Worm (Caenorhabditis elegans): ENCODE data around the gene pqn-89.

Gene pqn-89

ce11 chrIV:6522305-6522917, 15.9 kb downstream of the pqn-89 start, which contains the start of gene ddi-1:
Gene ddi-1 (plus strand): TSS chrIV:6522867.
- TF ChIP-seq med-1 (GFP tag; optimal IDR thresholded peaks at IDR 0.05; ENCODE audit: insufficient read depth) (no peak), klf-2 (GFP tag; conservative IDR thresholded peaks at IDR 0.05) (no peak), tab-1 (GFP tag; IDR thresholded peaks at IDR 0.05) (no peak), flt-1 (GFP tag; IDR thresholded peaks at IDR 0.05) (no peak), ztf-29 (GFP tag; IDR thresholded peaks at IDR 0.05) (no peak), ref-1 (GFP tag; conservative IDR thresholded peaks at IDR 0.05) (no peak), T22C8.4 (GFP tag; IDR thresholded peaks at IDR 0.05) (no peak), ztf-23 (GFP tag; IDR thresholded peaks at IDR 0.05) (no peak), cog-1 (tag; optimal IDR thresholded peaks at IDR 0.05) (no peak)

ce11 chrIV:6523773-6524172, 17.2 kb downstream of the pqn-89 start:
- TF ChIP-seq ref-1 (GFP tag; conservative IDR thresholded peaks at IDR 0.05) = no peak
- TF ChIP-seq ztf-29 (GFP tag; IDR thresholded peaks at IDR 0.05) = no peak
- no peak for TF ChIP-seq flt-1 (GFP tag; IDR thresholded peaks at IDR 0.05)
- TF ChIP-seq cog-1 (tag; optimal IDR thresholded peaks at IDR 0.05) = no peak
- no peak for TF ChIP-seq T22C8.4 (GFP tag; IDR thresholded peaks at IDR 0.05)
- TF ChIP-seq tab-1 (GFP tag; IDR thresholded peaks at IDR 0.05) = no peak
- TF ChIP-seq ztf-23 (GFP tag; IDR thresholded peaks at IDR 0.05) = no peak
- no peak for TF ChIP-seq klf-2 (GFP tag; conservative IDR thresholded peaks at IDR 0.05)
- TF ChIP-seq med-1 (GFP tag; optimal IDR thresholded peaks at IDR 0.05; ENCODE audit: insufficient read depth) = no peak

ce11 chrIV:6524531-6524930, 18.0 kb downstream of the pqn-89 start, which contains the start of gene C01G5.5:
Gene C01G5.5 (plus strand): TSS chrIV:6524610.
- TF ChIP-seq klf-2 (GFP tag; conservative IDR thresholded peaks at IDR 0.05) (no peak), med-1 (GFP tag; optimal IDR thresholded peaks at IDR 0.05; ENCODE audit: insufficient read depth) (no peak), tab-1 (GFP tag; IDR thresholded peaks at IDR 0.05) (no peak), ztf-29 (GFP tag; IDR thresholded peaks at IDR 0.05) (no peak), cog-1 (tag; optimal IDR thresholded peaks at IDR 0.05) (no peak)

ce11 chrIV:6526522-6526921, 20.0 kb downstream of the pqn-89 start:
- TF ChIP-seq cog-1 (tag; optimal IDR thresholded peaks at IDR 0.05) (no peak), klf-2 (GFP tag; conservative IDR thresholded peaks at IDR 0.05) (no peak), tab-1 (GFP tag; IDR thresholded peaks at IDR 0.05) (no peak), med-1 (GFP tag; optimal IDR thresholded peaks at IDR 0.05; ENCODE audit: insufficient read depth) (no peak), ztf-29 (GFP tag; IDR thresholded peaks at IDR 0.05) (no peak), ztf-23 (GFP tag; IDR thresholded peaks at IDR 0.05) (no peak), T22C8.4 (GFP tag; IDR thresholded peaks at IDR 0.05) (no peak), flt-1 (GFP tag; IDR thresholded peaks at IDR 0.05) (no peak), ref-1 (GFP tag; conservative IDR thresholded peaks at IDR 0.05) (no peak)

ce11 chrIV:6528202-6528601, 21.7 kb downstream of the pqn-89 start:
- TF ChIP-seq med-1 (GFP tag; optimal IDR thresholded peaks at IDR 0.05; ENCODE audit: insufficient read depth) (no peak), T22C8.4 (GFP tag; IDR thresholded peaks at IDR 0.05) (no peak), cog-1 (tag; optimal IDR thresholded peaks at IDR 0.05) (no peak), ref-1 (GFP tag; conservative IDR thresholded peaks at IDR 0.05) (no peak), ztf-29 (GFP tag; IDR thresholded peaks at IDR 0.05) (no peak), ztf-23 (GFP tag; IDR thresholded peaks at IDR 0.05) (no peak), tab-1 (GFP tag; IDR thresholded peaks at IDR 0.05) (no peak), flt-1 (GFP tag; IDR thresholded peaks at IDR 0.05) (no peak), klf-2 (GFP tag; conservative IDR thresholded peaks at IDR 0.05) (no peak)

ce11 chrIV:6529832-6530231, 23.3 kb downstream of the pqn-89 start:
- TF ChIP-seq ztf-29 (GFP tag; IDR thresholded peaks at IDR 0.05) (no peak), med-1 (GFP tag; optimal IDR thresholded peaks at IDR 0.05; ENCODE audit: insufficient read depth) (no peak), ref-1 (GFP tag; conservative IDR thresholded peaks at IDR 0.05) (no peak), T22C8.4 (GFP tag; IDR thresholded peaks at IDR 0.05) (no peak)

ce11 chrIV:6531450-6531849, 24.9 kb downstream of the pqn-89 start, which contains the start of gene C01G5.4:
Gene C01G5.4 (plus strand): TSS chrIV:6531750.
- TF ChIP-seq tab-1 (GFP tag; IDR thresholded peaks at IDR 0.05) (no peak), flt-1 (GFP tag; IDR thresholded peaks at IDR 0.05) (no peak), klf-2 (GFP tag; conservative IDR thresholded peaks at IDR 0.05) (no peak)

ce11 chrIV:6535908-6536307, 29.4 kb downstream of the pqn-89 start, which contains the start of gene C01G5.3:
Gene C01G5.3 (plus strand): TSS chrIV:6536208.
- TF ChIP-seq tab-1 (GFP tag; IDR thresholded peaks at IDR 0.05) = no peak
- TF ChIP-seq ztf-29 (GFP tag; IDR thresholded peaks at IDR 0.05) = no peak
- TF ChIP-seq ref-1 (GFP tag; conservative IDR thresholded peaks at IDR 0.05) = no peak
- no peak for TF ChIP-seq klf-2 (GFP tag; conservative IDR thresholded peaks at IDR 0.05)
- TF ChIP-seq T22C8.4 (GFP tag; IDR thresholded peaks at IDR 0.05) = no peak
- TF ChIP-seq cog-1 (tag; optimal IDR thresholded peaks at IDR 0.05) = no peak
- no peak for TF ChIP-seq flt-1 (GFP tag; IDR thresholded peaks at IDR 0.05)
- no peak for TF ChIP-seq med-1 (GFP tag; optimal IDR thresholded peaks at IDR 0.05; ENCODE audit: insufficient read depth)
- TF ChIP-seq ztf-23 (GFP tag; IDR thresholded peaks at IDR 0.05) = no peak

ce11 chrIV:6541435-6541834, 34.9 kb downstream of the pqn-89 start, which contains the start of gene C01G5.25:
Gene C01G5.25 (plus strand): TSS chrIV:6541684.
- TF ChIP-seq ztf-29 (GFP tag; IDR thresholded peaks at IDR 0.05) (no peak), klf-2 (GFP tag; conservative IDR thresholded peaks at IDR 0.05) (no peak), ref-1 (GFP tag; conservative IDR thresholded peaks at IDR 0.05) (no peak), ztf-23 (GFP tag; IDR thresholded peaks at IDR 0.05) (no peak), T22C8.4 (GFP tag; IDR thresholded peaks at IDR 0.05) (no peak), tab-1 (GFP tag; IDR thresholded peaks at IDR 0.05) (no peak), med-1 (GFP tag; optimal IDR thresholded peaks at IDR 0.05; ENCODE audit: insufficient read depth) (no peak), cog-1 (tag; optimal IDR thresholded peaks at IDR 0.05) (no peak), flt-1 (GFP tag; IDR thresholded peaks at IDR 0.05) (no peak)

- TF ChIP-seq cog-1 (tag; optimal IDR thresholded peaks at IDR 0.05) (no peak), T22C8.4 (GFP tag; IDR thresholded peaks at IDR 0.05) (no peak), med-1 (GFP tag; optimal IDR thresholded peaks at IDR 0.05; ENCODE audit: insufficient read depth) (no peak)
Measured at ce11 chrIV:6542962-6543361, 36.4 kb downstream of the pqn-89 start.
